Fruit fly (Drosophila melanogaster) whole organism, prepupa: ENCODE measurements around the gene CG31538.

Experiments used
- Blimp-1 ChIP-seq: fragments of 200-800 bp; sonication (Bioruptor generic); optimal IDR thresholded peaks from 3 replicates; lab custom pipeline; 2017; ENCODE audit warnings: missing biosample characterization, missing genetic modification characterization, mild to moderate bottlenecking, moderate library complexity, missing genetic modification reagents
- CG10631 ChIP-seq: fragments of 200-800 bp; sonication (Bioruptor generic); optimal IDR thresholded peaks from 2 replicates; lab custom pipeline; 2016; ENCODE audit warnings: missing biosample characterization, missing genetic modification characterization
- CG11762 ChIP-seq: fragments of 200-800 bp; sonication (Bioruptor generic); optimal IDR thresholded peaks from 3 replicates; lab custom pipeline; 2016; ENCODE audit warnings: missing biosample characterization, missing genetic modification characterization; ENCODE audit not compliant: insufficient read depth
- CG11902 ChIP-seq: fragments of 200-800 bp; sonication (Bioruptor generic); optimal IDR thresholded peaks from 3 replicates; lab custom pipeline; 2016; ENCODE audit warnings: missing biosample characterization, missing genetic modification characterization
- CG1621 ChIP-seq: fragments of 200-800 bp; sonication (Bioruptor generic); optimal IDR thresholded peaks from 3 replicates; lab custom pipeline; 2018; ENCODE audit warnings: missing biosample characterization, mild to moderate bottlenecking, missing genetic modification characterization
- CG31627 ChIP-seq: fragments of 200-800 bp; sonication (Bioruptor generic); optimal IDR thresholded peaks from 3 replicates; lab custom pipeline; 2016; ENCODE audit warnings: missing biosample characterization, missing genetic modification characterization
- CG34406 ChIP-seq: fragments of 200-800 bp; sonication (Bioruptor generic); optimal IDR thresholded peaks from 3 replicates; lab custom pipeline; 2016; ENCODE audit warnings: missing biosample characterization, missing genetic modification characterization
- CG3919 ChIP-seq: fragments of 200-800 bp; sonication (Bioruptor generic); optimal IDR thresholded peaks from 3 replicates; lab custom pipeline; 2016; ENCODE audit warnings: missing biosample characterization, missing genetic modification characterization
- CG6163 ChIP-seq: fragments of 200-800 bp; sonication (Bioruptor generic); IDR thresholded peaks from 3 replicates; pipeline ENCODE4 v1.3.6; 2022; ENCODE audit warnings: missing biosample characterization, missing genetic modification characterization
- CG6276 ChIP-seq: fragments of 200-800 bp; sonication (Bioruptor generic); optimal IDR thresholded peaks from 2 replicates; lab custom pipeline; 2017; ENCODE audit warnings: missing biosample characterization, mild to moderate bottlenecking, missing genetic modification characterization
- CG6808 ChIP-seq: fragments of 200-800 bp; sonication (Bioruptor generic); optimal IDR thresholded peaks from 3 replicates; lab custom pipeline; 2017; ENCODE audit warnings: missing biosample characterization, missing genetic modification characterization, mild to moderate bottlenecking, moderate library complexity, missing genetic modification reagents
- CG6854 ChIP-seq: fragments of 200-800 bp; sonication (Bioruptor generic); optimal IDR thresholded peaks from 2 replicates; lab custom pipeline; 2017; ENCODE audit warnings: missing biosample characterization, mild to moderate bottlenecking, missing genetic modification characterization
- CG7368 ChIP-seq: fragments of 200-800 bp; sonication (Bioruptor generic); optimal IDR thresholded peaks from 3 replicates; lab custom pipeline; 2016; ENCODE audit warnings: missing biosample characterization, missing genetic modification characterization
- CG8119 ChIP-seq: fragments of 200-800 bp; sonication (Bioruptor generic); IDR thresholded peaks from 3 replicates; pipeline ENCODE4 v1.3.6; 2022; ENCODE audit warnings: missing biosample characterization, missing genetic modification characterization
- CG8632 ChIP-seq: fragments of 200-800 bp; sonication (Bioruptor generic); optimal IDR thresholded peaks from 3 replicates; lab custom pipeline; 2016; ENCODE audit warnings: missing biosample characterization, missing genetic modification characterization
- CG9139 ChIP-seq: fragments of 200-800 bp; sonication (Bioruptor generic); optimal IDR thresholded peaks from 3 replicates; lab custom pipeline; 2017; ENCODE audit warnings: missing biosample characterization, mild to moderate bottlenecking, missing genetic modification characterization
- Eip75B ChIP-seq: fragments of 200-800 bp; sonication (Bioruptor generic); optimal IDR thresholded peaks from 3 replicates; lab custom pipeline; 2016; ENCODE audit warnings: missing biosample characterization, missing genetic modification characterization
- Eip78C ChIP-seq: fragments of 200-800 bp; sonication (Bioruptor generic); peaks from one replicate; lab custom pipeline; 2016; ENCODE audit warnings: missing biosample characterization, missing genetic modification characterization
- Ets21C ChIP-seq: fragments of 200-800 bp; sonication (Bioruptor generic); optimal IDR thresholded peaks from 3 replicates; lab custom pipeline; 2016; ENCODE audit warnings: missing biosample characterization, missing genetic modification characterization
- Ets96B ChIP-seq: fragments of 200-800 bp; optimal IDR thresholded peaks from 2 replicates; lab custom pipeline; 2019; ENCODE audit warnings: missing biosample characterization, mild to moderate bottlenecking, missing genetic modification characterization, moderate library complexity
- Gug ChIP-seq: fragments of 200-800 bp; sonication (Bioruptor generic); IDR thresholded peaks from 2 replicates; pipeline ENCODE4 v1.3.6; 2022; ENCODE audit warnings: missing biosample characterization, missing genetic modification characterization
- Hr39 ChIP-seq: fragments of 200-800 bp; sonication (Bioruptor generic); optimal IDR thresholded peaks from 2 replicates; lab custom pipeline; 2016; ENCODE audit warnings: missing biosample characterization, missing genetic modification characterization
- Hr4 ChIP-seq: fragments of 200-800 bp; sonication (Bioruptor generic); optimal IDR thresholded peaks from 3 replicates; lab custom pipeline; 2016; ENCODE audit warnings: missing biosample characterization, missing genetic modification characterization
- Lpt ChIP-seq: fragments of 200-800 bp; sonication (Bioruptor generic); optimal IDR thresholded peaks from 3 replicates; lab custom pipeline; 2016; ENCODE audit warnings: missing biosample characterization, missing genetic modification characterization
- Met ChIP-seq: fragments of 200-800 bp; sonication (Bioruptor generic); optimal IDR thresholded peaks from 3 replicates; lab custom pipeline; 2016; ENCODE audit warnings: missing biosample characterization, missing genetic modification characterization
- Sox102F ChIP-seq: fragments of 200-800 bp; sonication (Bioruptor generic); optimal IDR thresholded peaks from 2 replicates; lab custom pipeline; 2016; ENCODE audit warnings: missing biosample characterization, mild to moderate bottlenecking, missing genetic modification characterization
- Sox14 ChIP-seq: fragments of 200-800 bp; sonication (Bioruptor generic); optimal IDR thresholded peaks from 3 replicates; lab custom pipeline; 2016; ENCODE audit warnings: missing biosample characterization, missing genetic modification characterization
- achi ChIP-seq: fragments of 200-800 bp; sonication (Bioruptor generic); optimal IDR thresholded peaks from 3 replicates; lab custom pipeline; 2016; ENCODE audit warnings: missing biosample characterization, missing genetic modification characterization
- acj6 ChIP-seq: fragments of 200-800 bp; sonication (Bioruptor generic); optimal IDR thresholded peaks from 3 replicates; lab custom pipeline; 2016; ENCODE audit warnings: missing biosample characterization, missing genetic modification characterization
- dac ChIP-seq: fragments of 200-800 bp; sonication (Bioruptor generic); optimal IDR thresholded peaks from 2 replicates; lab custom pipeline; 2017; ENCODE audit warnings: missing biosample characterization, mild to moderate bottlenecking, missing genetic modification characterization
- dsx ChIP-seq: fragments of 200-800 bp; optimal IDR thresholded peaks from 3 replicates; lab custom pipeline; 2019; ENCODE audit warnings: missing biosample characterization, mild to moderate bottlenecking, missing genetic modification characterization, moderate library complexity; ENCODE audit not compliant: poor library complexity, severe bottlenecking
- eg ChIP-seq: fragments of 200-800 bp; sonication (Bioruptor generic); IDR thresholded peaks from 3 replicates; pipeline ENCODE4 v1.3.6; 2022; ENCODE audit warnings: missing biosample characterization, missing genetic modification characterization
- esn ChIP-seq: fragments of 200-800 bp; sonication (Bioruptor generic); optimal IDR thresholded peaks from 2 replicates; lab custom pipeline; 2016; ENCODE audit warnings: missing biosample characterization, mild to moderate bottlenecking, missing genetic modification characterization, moderate library complexity
- fkh ChIP-seq: fragments of 200-800 bp; sonication (Bioruptor generic); optimal IDR thresholded peaks from 3 replicates; lab custom pipeline; 2017; ENCODE audit warnings: missing biosample characterization, mild to moderate bottlenecking, missing genetic modification characterization, moderate library complexity
- lz ChIP-seq: fragments of 200-800 bp; sonication (Bioruptor generic); optimal IDR thresholded peaks from 3 replicates; lab custom pipeline; 2016; ENCODE audit warnings: missing biosample characterization, missing genetic modification characterization
- pdm3 ChIP-seq: fragments of 200-800 bp; sonication (Bioruptor generic); optimal IDR thresholded peaks from 3 replicates; lab custom pipeline; 2016; ENCODE audit warnings: missing biosample characterization, missing genetic modification characterization
- salr ChIP-seq, 2 experiments: fragments of 200-800 bp; sonication (Bioruptor generic); optimal IDR thresholded peaks; 3 replicates each; lab custom pipeline; 2016 to 2018; ENCODE audit warnings: missing biosample characterization in 2 of 2, missing genetic modification characterization in 2 of 2, mild to moderate bottlenecking in 1 of 2
- ss ChIP-seq, 2 experiments: fragments of 200-800 bp; sonication (Bioruptor generic); optimal IDR thresholded peaks; 2 replicates in 1 of 2; 3 replicates in 1 of 2; lab custom pipeline; 2017 to 2018; ENCODE audit warnings: mild to moderate bottlenecking in 2 of 2, missing biosample characterization in 2 of 2, missing genetic modification characterization in 2 of 2, moderate library complexity in 1 of 2
- svp ChIP-seq: fragments of 200-800 bp; sonication (Bioruptor generic); peaks from one replicate; lab custom pipeline; 2016; ENCODE audit warnings: missing biosample characterization, missing genetic modification characterization
- topi ChIP-seq: fragments of 200-800 bp; sonication (Bioruptor generic); optimal IDR thresholded peaks from 3 replicates; lab custom pipeline; 2016; ENCODE audit warnings: missing biosample characterization, missing genetic modification characterization
- vri ChIP-seq: fragments of 200-800 bp; sonication (Bioruptor generic); optimal IDR thresholded peaks from 3 replicates; lab custom pipeline; 2016; ENCODE audit warnings: missing biosample characterization, mild to moderate bottlenecking, missing genetic modification characterization

The CG31538 gene

DNA sequence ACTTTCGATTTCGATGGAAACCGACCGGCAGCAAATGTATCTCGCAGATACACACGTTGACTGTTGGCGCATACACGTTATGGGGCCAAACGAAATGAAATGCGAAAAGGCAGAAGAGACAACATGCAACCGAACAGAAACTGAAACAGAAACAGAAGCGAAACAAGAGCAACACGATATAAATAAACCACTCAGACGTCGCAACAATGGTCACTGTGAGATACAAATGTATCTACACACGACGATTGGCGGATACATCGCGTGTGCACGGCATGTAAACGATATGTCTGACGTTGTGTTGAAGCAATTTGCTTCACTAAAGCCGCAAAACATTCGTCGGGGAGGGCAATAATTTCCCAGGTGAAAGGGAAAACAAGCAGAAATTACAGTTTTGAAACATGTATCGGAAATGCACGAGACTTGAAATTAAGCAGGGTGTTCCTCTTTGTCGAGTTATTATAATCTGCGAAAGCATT lies 40.1 kb upstream of the CG31538 start:
- TF ChIP-seq dsx (GFP tag; lab: Kevin White, UChicago): peak; percentile 52
- peak; percentile 36 for TF ChIP-seq Eip75B (GFP tag; lab: Kevin White, UChicago)
- TF ChIP-seq CG6163 (GFP tag; lab: Robert Waterston, UW): peak; percentile 80
- peak; percentile 58 to 97 for TF ChIP-seq ss (GFP tag; optimal IDR thresholded peaks at IDR 0.05; lab: Kevin White, UChicago)
- TF ChIP-seq CG9139 (GFP tag; lab: Kevin White, UChicago): no peak
- TF ChIP-seq Lpt (GFP tag; lab: Kevin White, UChicago): peak; percentile 15
- peak; percentile 9 for TF ChIP-seq CG6808 (GFP tag; lab: Kevin White, UChicago)
- peak; percentile 25 for TF ChIP-seq Sox102F (GFP tag; lab: Kevin White, UChicago)
- peak; percentile 5 for TF ChIP-seq Met
- TF ChIP-seq Eip78C (GFP tag; lab: Kevin White, UChicago): peak; percentile 60
- TF ChIP-seq svp: no peak
- no peak for TF ChIP-seq CG34406 (GFP tag; lab: Kevin White, UChicago)
- peak in 1 of 2 experiments; percentile 11 for TF ChIP-seq salr (GFP tag; optimal IDR thresholded peaks at IDR 0.05; lab: Kevin White, UChicago)
- no peak for TF ChIP-seq Gug
- TF ChIP-seq CG6854 (GFP tag; lab: Kevin White, UChicago): peak; percentile 42
- peak; percentile 20 for TF ChIP-seq achi (GFP tag; lab: Kevin White, UChicago)
- TF ChIP-seq Hr39 (GFP tag; lab: Kevin White, UChicago): no peak
- TF ChIP-seq CG31627 (GFP tag; lab: Kevin White, UChicago): no peak
- peak; percentile 96 for TF ChIP-seq Blimp-1 (GFP tag; lab: Kevin White, UChicago)

DNA sequence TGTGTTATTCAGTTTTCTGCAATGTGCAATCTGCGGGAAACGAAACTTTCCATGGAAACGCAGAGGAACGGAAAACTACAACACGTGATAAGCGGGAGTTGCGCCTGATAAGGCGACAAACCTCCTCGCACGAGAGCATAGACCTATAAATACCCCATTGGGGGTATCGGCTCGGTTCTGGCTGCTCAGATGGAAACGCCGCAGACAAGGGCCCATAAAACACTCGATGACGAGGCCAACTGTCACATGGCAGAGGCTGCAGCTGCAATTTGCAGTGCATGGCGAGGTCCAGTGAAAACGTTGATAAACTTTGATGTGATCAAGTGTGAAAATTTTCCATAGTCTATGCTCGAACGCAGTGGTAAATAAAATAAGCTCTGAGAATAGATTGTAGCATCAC lies 39.2 kb upstream of the CG31538 start:
- TF ChIP-seq CG8119: no peak
- TF ChIP-seq Eip78C (GFP tag; lab: Kevin White, UChicago): peak; percentile 55
- TF ChIP-seq CG9139 (GFP tag; lab: Kevin White, UChicago): no peak
- peak; percentile 34 for TF ChIP-seq CG6276 (GFP tag; lab: Kevin White, UChicago)
- 0 out of 3 replicates have a peak, but pooled peaks have one; percentile 40 for TF ChIP-seq eg (GFP tag; lab: Robert Waterston, UW)
- no peak for TF ChIP-seq CG7368
- no peak for TF ChIP-seq Ets21C (GFP tag; lab: Kevin White, UChicago)
- peak; percentile 87 for TF ChIP-seq svp
- TF ChIP-seq dac (GFP tag; lab: Kevin White, UChicago): no peak

DNA sequence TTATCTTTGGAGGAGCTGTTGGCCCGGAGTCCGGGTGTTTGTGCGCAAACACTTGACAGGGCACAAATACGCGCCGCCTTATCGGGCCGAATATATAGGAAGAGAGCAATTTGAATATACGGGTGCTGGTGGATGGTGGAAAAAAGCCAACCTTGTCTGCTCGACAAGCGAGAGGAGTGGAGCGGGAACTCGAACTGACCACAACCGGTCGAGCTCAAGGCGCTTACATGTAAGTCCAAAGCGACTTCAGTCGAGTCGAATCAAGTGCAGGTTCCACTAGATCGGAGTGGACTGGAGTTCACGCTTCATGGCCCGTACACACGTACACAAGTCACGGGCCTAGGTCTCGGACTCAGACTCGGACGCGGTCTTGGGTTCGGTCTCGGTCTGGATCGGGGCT lies 38.2 kb upstream of the CG31538 start:
- no peak for TF ChIP-seq CG6276 (GFP tag; lab: Kevin White, UChicago)
- no peak for TF ChIP-seq Gug
- no peak for TF ChIP-seq fkh (GFP tag; lab: Kevin White, UChicago)
- no peak for TF ChIP-seq CG10631 (GFP tag; lab: Kevin White, UChicago)
- no peak for TF ChIP-seq CG9139 (GFP tag; lab: Kevin White, UChicago)
- TF ChIP-seq CG1621: peak; percentile 45
- TF ChIP-seq acj6 (GFP tag; lab: Kevin White, UChicago): no peak
- no peak for TF ChIP-seq Ets96B
- TF ChIP-seq CG34406 (GFP tag; lab: Kevin White, UChicago): no peak
- peak; percentile 24; the same call in 1 of the 3 replicates for TF ChIP-seq CG8119
- no peak for TF ChIP-seq CG11762 (GFP tag; lab: Kevin White, UChicago)
- no peak for TF ChIP-seq CG31627 (GFP tag; lab: Kevin White, UChicago)
- no peak for TF ChIP-seq vri (GFP tag; lab: Kevin White, UChicago)
- TF ChIP-seq eg (GFP tag; lab: Robert Waterston, UW): no peak
- TF ChIP-seq Met: no peak
- peak; percentile 53 for TF ChIP-seq Eip78C (GFP tag; lab: Kevin White, UChicago)
- no peak for TF ChIP-seq CG6808 (GFP tag; lab: Kevin White, UChicago)
- TF ChIP-seq salr (GFP tag; optimal IDR thresholded peaks at IDR 0.05; lab: Kevin White, UChicago): peak in 1 of 2 experiments; percentile 11
- no peak for TF ChIP-seq Hr4 (GFP tag; lab: Kevin White, UChicago)
- TF ChIP-seq topi: no peak
- no peak for TF ChIP-seq CG11902 (GFP tag; lab: Kevin White, UChicago)
- TF ChIP-seq pdm3 (GFP tag; lab: Kevin White, UChicago): no peak
- no peak for TF ChIP-seq achi (GFP tag; lab: Kevin White, UChicago)
- no peak for TF ChIP-seq esn (GFP tag; lab: Kevin White, UChicago)
- no peak for TF ChIP-seq Sox14 (GFP tag; lab: Kevin White, UChicago)
- no peak for TF ChIP-seq CG3919 (GFP tag; lab: Kevin White, UChicago)
- no peak for TF ChIP-seq Lpt (GFP tag; lab: Kevin White, UChicago)
- no peak for TF ChIP-seq lz (GFP tag; lab: Kevin White, UChicago)
- TF ChIP-seq Hr39 (GFP tag; lab: Kevin White, UChicago): no peak
- TF ChIP-seq CG8632 (GFP tag; lab: Kevin White, UChicago): peak; percentile 5
- peak; percentile 27 for TF ChIP-seq svp
